Worm (Caenorhabditis elegans) whole organism, young adult: ENCODE results near the gene F52H2.15.
A peak's percentile ranks its signal among the peaks of the same experiment; 100 is the strongest.

Experiments
- B0035.1 ChIP-seq: sonication (generic microtip); optimal IDR thresholded peaks from 2 replicates; lab custom pipeline; 2016; ENCODE audit warnings: missing genetic modification characterization, mild to moderate bottlenecking, missing compliant biosample characterization, missing genotype, missing genetic modification reagents
- D2030.7 ChIP-seq: fragments of 200-800 bp; sonication (Bioruptor generic); IDR thresholded peaks from 2 replicates; pipeline ENCODE4 v1.3.6; 2022; ENCODE audit warnings: missing genetic modification reagents, missing genetic modification characterization, missing compliant biosample characterization
- F57A8.1 ChIP-seq: fragments of 200-800 bp; sonication (Bioruptor generic); optimal IDR thresholded peaks from 2 replicates; lab custom pipeline; 2018; ENCODE audit warnings: mild to moderate bottlenecking, missing genetic modification characterization, moderate library complexity, missing compliant biosample characterization
- K11D2.4 ChIP-seq: fragments of 200-800 bp; sonication (Bioruptor generic); IDR thresholded peaks from 2 replicates; pipeline ENCODE4 v1.3.6; 2022; ENCODE audit warnings: missing genetic modification reagents, missing genetic modification characterization, missing compliant biosample characterization
- T07F8.4 ChIP-seq: sonication (generic microtip); optimal IDR thresholded peaks from 2 replicates; lab custom pipeline; 2016; ENCODE audit warnings: mild to moderate bottlenecking, missing genetic modification characterization, moderate library complexity, missing compliant biosample characterization
- T26A5.8 ChIP-seq: sonication (generic microtip); optimal IDR thresholded peaks from 2 replicates; lab custom pipeline; 2016; ENCODE audit warnings: missing genetic modification characterization, missing compliant biosample characterization
- Y67H2A.10 ChIP-seq: fragments of 200-800 bp; sonication (Bioruptor generic); conservative IDR thresholded peaks from 2 replicates; pipeline ENCODE4 v1.3.6; 2022; ENCODE audit warnings: missing genetic modification reagents, missing genetic modification characterization, missing compliant biosample characterization
- Y95B8A.8 ChIP-seq: fragments of 200-800 bp; sonication (Bioruptor generic); IDR thresholded peaks from 2 replicates; pipeline ENCODE4 v1.3.6; 2022; ENCODE audit warnings: missing genetic modification reagents, missing genetic modification characterization, missing compliant biosample characterization
- atf-7 ChIP-seq: sonication (generic microtip); optimal IDR thresholded peaks from 2 replicates; lab custom pipeline; 2017; ENCODE audit warnings: mild to moderate bottlenecking, missing genetic modification characterization, missing compliant biosample characterization
- attf-6 ChIP-seq: fragments of 200-800 bp; sonication (Bioruptor generic); IDR thresholded peaks from 2 replicates; pipeline ENCODE4 v1.3.6; 2022; ENCODE audit warnings: missing genetic modification reagents, missing genetic modification characterization, missing compliant biosample characterization
- bed-2 ChIP-seq: fragments of 200-800 bp; sonication (Bioruptor generic); IDR thresholded peaks from 2 replicates; pipeline ENCODE4 v1.3.6; 2022; ENCODE audit warnings: missing genetic modification reagents, missing genetic modification characterization, missing compliant biosample characterization
- ccch-3 ChIP-seq: fragments of 200-800 bp; sonication (Bioruptor generic); optimal IDR thresholded peaks from 2 replicates; lab custom pipeline; 2018; ENCODE audit warnings: mild to moderate bottlenecking, missing genetic modification characterization, missing compliant biosample characterization
- cebp-1 ChIP-seq, 2 experiments: fragments of 200-800 bp in 1 of 2; sonication (Bioruptor generic) in 1 of 2; sonication (generic microtip) in 1 of 2; IDR thresholded peaks in 1 of 2; optimal IDR thresholded peaks in 1 of 2; 2 replicates each; pipeline versions ENCODE4 v1.3.6 to Lab custom; 2017 to 2022; ENCODE audit warnings: missing compliant biosample characterization in 2 of 2, missing genetic modification characterization in 2 of 2, mild to moderate bottlenecking in 1 of 2, missing genetic modification reagents in 1 of 2, moderate library complexity in 1 of 2
- cebp-2 ChIP-seq: fragments of 200-800 bp; sonication (Bioruptor generic); IDR thresholded peaks from 2 replicates; pipeline ENCODE4 v1.3.6; 2022; ENCODE audit warnings: missing genetic modification characterization, missing compliant biosample characterization
- ceh-40 ChIP-seq: fragments of 200-800 bp; sonication (Bioruptor generic); IDR thresholded peaks from 2 replicates; pipeline ENCODE4 v1.3.6; 2022; ENCODE audit warnings: missing genetic modification characterization, missing compliant biosample characterization
- dpff-1 ChIP-seq: sonication (generic microtip); optimal IDR thresholded peaks from 2 replicates; lab custom pipeline; 2017; ENCODE audit warnings: mild to moderate bottlenecking, missing genetic modification characterization, missing compliant biosample characterization
- egrh-3 ChIP-seq: fragments of 200-800 bp; sonication (Bioruptor generic); IDR thresholded peaks from 2 replicates; pipeline ENCODE4 v1.3.6; 2022; ENCODE audit warnings: missing genetic modification reagents, missing genetic modification characterization, missing compliant biosample characterization
- fkh-3 ChIP-seq: sonication (generic microtip); optimal IDR thresholded peaks from 2 replicates; lab custom pipeline; 2016; ENCODE audit warnings: mild to moderate bottlenecking, missing genetic modification characterization, missing compliant biosample characterization
- hlh-12 ChIP-seq: sonication (generic microtip); optimal IDR thresholded peaks from 2 replicates; lab custom pipeline; 2016; ENCODE audit warnings: missing genetic modification characterization, missing compliant biosample characterization
- hlh-26 ChIP-seq: fragments of 200-800 bp; sonication (Bioruptor generic); conservative IDR thresholded peaks from 2 replicates; pipeline ENCODE4 v1.3.6; 2022; ENCODE audit warnings: missing genetic modification reagents, missing genetic modification characterization, missing compliant biosample characterization
- hmg-1.2 ChIP-seq: fragments of 200-800 bp; sonication (Bioruptor generic); IDR thresholded peaks from 2 replicates; pipeline ENCODE4 v1.3.6; 2022; ENCODE audit warnings: missing genetic modification reagents, missing genetic modification characterization, missing compliant biosample characterization
- hrde-1 ChIP-seq: sonication (generic microtip); optimal IDR thresholded peaks from 2 replicates; lab custom pipeline; 2016; ENCODE audit warnings: missing genetic modification characterization, mild to moderate bottlenecking, missing compliant biosample characterization, moderate library complexity, missing genotype, missing genetic modification reagents, borderline replicate concordance
- let-526 ChIP-seq: fragments of 200-800 bp; sonication (Bioruptor generic); IDR thresholded peaks from 2 replicates; pipeline ENCODE4 v1.3.6; 2022; ENCODE audit warnings: missing genetic modification reagents, missing genetic modification characterization, missing compliant biosample characterization
- lin-40 ChIP-seq: sonication (generic microtip); optimal IDR thresholded peaks from 2 replicates; lab custom pipeline; 2016; ENCODE audit warnings: missing genetic modification characterization, mild to moderate bottlenecking, missing compliant biosample characterization, missing genotype, missing genetic modification reagents
- lin-54 ChIP-seq: fragments of 200-800 bp; sonication (Bioruptor generic); optimal IDR thresholded peaks from 2 replicates; lab custom pipeline; 2018; ENCODE audit warnings: mild to moderate bottlenecking, missing genetic modification characterization, missing compliant biosample characterization
- lir-1 ChIP-seq: fragments of 200-800 bp; sonication (Bioruptor generic); conservative IDR thresholded peaks from 2 replicates; pipeline ENCODE4 v1.3.6; 2022; ENCODE audit warnings: missing genetic modification reagents, missing genetic modification characterization, missing compliant biosample characterization
- madf-8 ChIP-seq: fragments of 200-800 bp; sonication (Bioruptor generic); conservative IDR thresholded peaks from 2 replicates; pipeline ENCODE4 v1.3.6; 2022; ENCODE audit warnings: missing genetic modification reagents, missing genetic modification characterization, missing compliant biosample characterization
- mcd-1 ChIP-seq: fragments of 200-800 bp; sonication (Bioruptor generic); IDR thresholded peaks from 2 replicates; pipeline ENCODE4 v1.3.6; 2022; ENCODE audit warnings: missing genetic modification reagents, missing genetic modification characterization, missing compliant biosample characterization
- nhr-179 ChIP-seq: sonication (generic microtip); optimal IDR thresholded peaks from 2 replicates; lab custom pipeline; 2016; ENCODE audit warnings: mild to moderate bottlenecking, missing genetic modification characterization, missing compliant biosample characterization
- sea-2 ChIP-seq: fragments of 200-800 bp; sonication (Bioruptor generic); IDR thresholded peaks from 2 replicates; pipeline ENCODE4 v1.3.6; 2022; ENCODE audit warnings: missing genetic modification characterization, missing compliant biosample characterization
- snpc-1.1 ChIP-seq: sonication (generic microtip); optimal IDR thresholded peaks from 2 replicates; lab custom pipeline; 2017; ENCODE audit warnings: missing genetic modification characterization, mild to moderate bottlenecking, missing compliant biosample characterization, antibody characterized with exemption, moderate library complexity, missing genotype, missing genetic modification reagents; ENCODE audit not compliant: insufficient read depth
- snpc-4 ChIP-seq, 5 experiments: fragments of 150-350 bp in 1 of 5; sonication (generic microtip) in 4 of 5; optimal IDR thresholded peaks; 2 replicates each; lab custom pipeline; 2014 to 2018; ENCODE audit warnings: missing genetic modification characterization in 5 of 5, missing biosample characterization in 3 of 5, antibody characterized with exemption in 2 of 5, mild to moderate bottlenecking in 2 of 5, missing compliant biosample characterization in 2 of 5, missing genotype in 2 of 5, moderate library complexity in 2 of 5, missing genetic modification reagents in 1 of 5
- somi-1 ChIP-seq: fragments of 200-800 bp; sonication (Bioruptor generic); optimal IDR thresholded peaks from 2 replicates; lab custom pipeline; 2018; ENCODE audit warnings: mild to moderate bottlenecking, missing genetic modification characterization, missing compliant biosample characterization
- tbx-9 ChIP-seq: sonication (generic microtip); optimal IDR thresholded peaks from 2 replicates; lab custom pipeline; 2016; ENCODE audit warnings: borderline replicate concordance, missing genetic modification characterization, inconsistent platforms, missing compliant biosample characterization
- unc-130 ChIP-seq: sonication (generic microtip); optimal IDR thresholded peaks from 2 replicates; lab custom pipeline; 2016; ENCODE audit warnings: missing genetic modification reagents, missing genetic modification characterization, missing compliant biosample characterization
- zfh-2 ChIP-seq: fragments of 200-800 bp; sonication (Bioruptor generic); conservative IDR thresholded peaks from 2 replicates; pipeline ENCODE4 v1.3.6; 2022; ENCODE audit warnings: missing genetic modification reagents, missing genetic modification characterization, missing compliant biosample characterization
- ztf-18 ChIP-seq: sonication (generic microtip); optimal IDR thresholded peaks from 2 replicates; lab custom pipeline; 2016; ENCODE audit warnings: missing genotype, mild to moderate bottlenecking, missing genetic modification characterization, missing compliant biosample characterization

F52H2.15 gene

ce11 chrX:2549322-2549721, 15.8 kb upstream of the F52H2.15 start (continued):
- TF ChIP-seq bed-2 (no peak), T07F8.4 (tag; lab: Kevin White, UChicago) (peak; percentile 72), ceh-40 (GFP tag; lab: Robert Waterston, UW) (0 out of 2 replicates have a peak, but pooled peaks have one; percentile 25)
- TF ChIP-seq, all 124 proteins: peak for 84

DNA sequence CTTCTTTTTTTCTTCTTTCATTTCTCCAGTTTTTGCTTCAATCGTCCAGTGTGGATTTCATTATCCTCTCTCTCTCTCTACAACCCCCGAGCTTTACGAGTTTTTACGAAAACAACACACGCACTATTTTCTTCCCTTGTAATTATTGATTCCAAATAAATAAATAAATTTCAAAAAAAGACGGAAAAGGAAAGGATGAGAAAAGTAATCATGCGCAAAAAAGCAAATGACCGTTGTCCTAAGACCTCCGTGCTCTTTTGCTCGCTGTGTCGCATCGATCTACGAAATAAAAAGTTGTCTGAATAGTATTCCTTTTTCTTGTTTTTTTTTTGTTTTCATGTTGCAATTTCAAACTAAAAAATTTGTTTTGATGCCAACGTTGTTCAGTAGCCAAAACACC, 14.5 kb upstream of the F52H2.15 start:
- TF ChIP-seq T07F8.4 (tag; lab: Kevin White, UChicago) (no peak), zfh-2 (GFP tag; lab: Robert Waterston, UW) (no peak), B0035.1 (tag; lab: Kevin White, UChicago) (no peak), T26A5.8 (no peak), F57A8.1 (GFP tag; lab: Kevin White, UChicago) (no peak), nhr-179 (tag; lab: Kevin White, UChicago) (no peak)

- TF ChIP-seq snpc-4 (GFP tag; optimal IDR thresholded peaks at IDR 0.05; lab: Kevin White, UChicago): no peak
- TF ChIP-seq snpc-4 (tag; optimal IDR thresholded peaks at IDR 0.05; lab: Kevin White, UChicago): peak in 2 of 4 experiments; percentile 59 to 74
- TF ChIP-seq somi-1: no peak
- TF ChIP-seq K11D2.4 (GFP tag; lab: Robert Waterston, UW): no peak
- TF ChIP-seq cebp-2 (GFP tag; lab: Robert Waterston, UW): 0 out of 2 replicates have a peak, but pooled peaks have one; percentile 38
- TF ChIP-seq Y67H2A.10 (GFP tag; lab: Robert Waterston, UW): no peak
- TF ChIP-seq egrh-3 (GFP tag; lab: Robert Waterston, UW): 0 out of 2 replicates have a peak, but pooled peaks have one; percentile 8
- peak; percentile 79 for TF ChIP-seq zfh-2 (GFP tag; lab: Robert Waterston, UW)
- TF ChIP-seq madf-8 (GFP tag; lab: Robert Waterston, UW): no peak
- TF ChIP-seq sea-2 (GFP tag; lab: Robert Waterston, UW): 0 out of 2 replicates have a peak, but pooled peaks have one; percentile 41
- TF ChIP-seq lir-1: no peak
Observed at ce11 chrX:2551450-2551849, 13.7 kb upstream of the F52H2.15 start.

- TF ChIP-seq K11D2.4 (GFP tag; lab: Robert Waterston, UW): no peak
- 0 out of 2 replicates have a peak, but pooled peaks have one; percentile 31 for TF ChIP-seq zfh-2 (GFP tag; lab: Robert Waterston, UW)
- peak; percentile 15; the same call in 1 of the 2 replicates for TF ChIP-seq hmg-1.2 (GFP tag; lab: Robert Waterston, UW)
- TF ChIP-seq D2030.7: peak; percentile 24; the same call in 1 of the 2 replicates
- TF ChIP-seq Y95B8A.8 (GFP tag; lab: Robert Waterston, UW): no peak
Observed at ce11 chrX:2552210-2552674, 12.9 kb upstream of the F52H2.15 start, which contains the start of gene aat-3. aat-3 (plus strand) TSS chrX:2552260.

DNA sequence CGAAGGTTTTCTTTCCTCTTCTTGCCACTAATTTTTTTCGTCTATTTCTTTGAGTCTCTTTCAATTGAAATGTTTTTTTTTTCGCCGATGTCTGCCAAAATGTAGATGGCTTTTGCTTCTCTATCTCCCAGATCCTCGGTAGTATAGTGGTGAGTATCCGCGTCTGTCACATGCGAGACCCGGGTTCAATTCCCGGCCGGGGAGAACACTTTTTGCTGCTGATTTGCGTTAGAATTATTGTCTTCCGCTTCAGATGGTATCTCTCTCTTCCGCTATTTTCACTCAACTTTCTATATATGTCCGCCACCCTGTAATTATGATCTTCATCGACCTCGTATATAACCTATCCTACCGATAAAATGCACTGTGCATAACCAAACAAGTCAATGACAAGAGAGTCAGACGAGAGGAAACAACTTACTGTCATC, 11.7 kb upstream of the F52H2.15 start:
- TF ChIP-seq hrde-1 (tag; lab: Kevin White, UChicago): peak; percentile 70
- no peak for TF ChIP-seq dpff-1 (tag; lab: Kevin White, UChicago)
- no peak for TF ChIP-seq attf-6
- peak; percentile 28; the same call in 1 of the 2 replicates for TF ChIP-seq cebp-1 (GFP tag; IDR thresholded peaks at IDR 0.05; lab: Robert Waterston, UW)
- TF ChIP-seq cebp-1 (tag; optimal IDR thresholded peaks at IDR 0.05; lab: Kevin White, UChicago): peak; percentile 75
- peak; percentile 25 for TF ChIP-seq fkh-3
- TF ChIP-seq tbx-9: no peak
- peak; percentile 79 for TF ChIP-seq ztf-18 (tag; lab: Kevin White, UChicago)
- peak; percentile 19 for TF ChIP-seq unc-130
- peak; percentile 72 for TF ChIP-seq snpc-1.1
- TF ChIP-seq let-526 (GFP tag; lab: Robert Waterston, UW): peak; percentile 33; the same call in 1 of the 2 replicates
- TF ChIP-seq hlh-26 (GFP tag; lab: Robert Waterston, UW): no peak
- peak; percentile 29 for TF ChIP-seq ccch-3 (GFP tag; lab: Kevin White, UChicago)
- TF ChIP-seq K11D2.4 (GFP tag; lab: Robert Waterston, UW): peak; percentile 55
- 0 out of 2 replicates have a peak, but pooled peaks have one; percentile 44 for TF ChIP-seq bed-2
- TF ChIP-seq T07F8.4 (tag; lab: Kevin White, UChicago): peak; percentile 73
- TF ChIP-seq atf-7 (tag; lab: Kevin White, UChicago): peak; percentile 70
- TF ChIP-seq somi-1: peak; percentile 6
- TF ChIP-seq lin-54 (GFP tag; lab: Kevin White, UChicago): peak; percentile 51
- TF ChIP-seq sea-2 (GFP tag; lab: Robert Waterston, UW): 0 out of 2 replicates have a peak, but pooled peaks have one; percentile 57
- peak; percentile 82 for TF ChIP-seq lin-40 (tag; lab: Kevin White, UChicago)
- TF ChIP-seq hlh-12 (tag; lab: Kevin White, UChicago): peak; percentile 70
- TF ChIP-seq mcd-1 (GFP tag; lab: Robert Waterston, UW): 0 out of 2 replicates have a peak, but pooled peaks have one; percentile 46
